Worm (Caenorhabditis elegans) whole organism, young adult: ENCODE measurements around the gene Y94H6A.3.

ENCODE experiments used
- B0019.2 ChIP-seq: fragments of 200-800 bp; sonication (Bioruptor generic); conservative IDR thresholded peaks from 2 replicates; pipeline ENCODE4 v1.3.6; 2022; ENCODE audit warnings: missing genetic modification reagents, missing genetic modification characterization, missing compliant biosample characterization
- B0035.1 ChIP-seq: sonication (generic microtip); optimal IDR thresholded peaks from 2 replicates; lab custom pipeline; 2016; ENCODE audit warnings: missing genetic modification characterization, mild to moderate bottlenecking, missing compliant biosample characterization, missing genotype, missing genetic modification reagents
- B0336.3 ChIP-seq: fragments of 200-800 bp; sonication (Bioruptor generic); IDR thresholded peaks from 2 replicates; pipeline ENCODE4 v1.3.6; 2022; ENCODE audit warnings: missing genetic modification characterization, missing compliant biosample characterization
- F10E7.11 ChIP-seq: sonication (generic microtip); optimal IDR thresholded peaks from 2 replicates; lab custom pipeline; 2017; ENCODE audit warnings: mild to moderate bottlenecking, missing genetic modification characterization, moderate library complexity, missing compliant biosample characterization
- F49E8.2 ChIP-seq: sonication (generic microtip); optimal IDR thresholded peaks from 3 replicates; lab custom pipeline; 2017; ENCODE audit warnings: missing genetic modification characterization, mild to moderate bottlenecking, missing compliant biosample characterization, antibody characterized with exemption, moderate library complexity; ENCODE audit not compliant: insufficient read depth
- F57C9.4 ChIP-seq: sonication (generic microtip); optimal IDR thresholded peaks from 2 replicates; lab custom pipeline; 2017; ENCODE audit warnings: mild to moderate bottlenecking, missing genetic modification characterization, missing compliant biosample characterization
- K12H6.12 ChIP-seq: fragments of 200-800 bp; sonication (Bioruptor generic); optimal IDR thresholded peaks from 2 replicates; lab custom pipeline; 2018; ENCODE audit warnings: mild to moderate bottlenecking, missing genetic modification characterization, missing compliant biosample characterization
- Y53F4B.3 ChIP-seq: fragments of 200-800 bp; sonication (Bioruptor generic); IDR thresholded peaks from 2 replicates; pipeline ENCODE4 v1.3.6; 2022; ENCODE audit warnings: missing genetic modification reagents, missing genetic modification characterization, missing compliant biosample characterization
- Y56A3A.18 ChIP-seq: fragments of 200-800 bp; sonication (Bioruptor generic); IDR thresholded peaks from 2 replicates; pipeline ENCODE4 v1.3.6; 2022; ENCODE audit warnings: missing genetic modification reagents, missing genetic modification characterization, missing compliant biosample characterization
- ama-1 ChIP-seq, 3 experiments: fragments of 150-350 bp in 1 of 3; sonication (generic microtip) in 2 of 3; optimal IDR thresholded peaks; 2 replicates each; lab custom pipeline; 2014 to 2018; ENCODE audit warnings: missing biosample characterization in 2 of 3, missing genetic modification characterization in 2 of 3, missing genetic modification reagents in 2 of 3
- aptf-2 ChIP-seq: fragments of 200-800 bp; sonication (Bioruptor generic); conservative IDR thresholded peaks from 2 replicates; pipeline ENCODE4 v1.3.6; 2022; ENCODE audit warnings: missing genetic modification reagents, missing genetic modification characterization, missing compliant biosample characterization
- aptf-3 ChIP-seq: fragments of 200-800 bp; sonication (Bioruptor generic); IDR thresholded peaks from 2 replicates; pipeline ENCODE4 v1.3.6; 2022; ENCODE audit warnings: missing genetic modification characterization, missing compliant biosample characterization
- atf-7 ChIP-seq: sonication (generic microtip); optimal IDR thresholded peaks from 2 replicates; lab custom pipeline; 2017; ENCODE audit warnings: mild to moderate bottlenecking, missing genetic modification characterization, missing compliant biosample characterization
- athp-1 ChIP-seq: sonication (generic microtip); optimal IDR thresholded peaks from 2 replicates; lab custom pipeline; 2017; ENCODE audit warnings: mild to moderate bottlenecking, missing genetic modification characterization, missing compliant biosample characterization
- attf-3 ChIP-seq: fragments of 200-800 bp; sonication (Bioruptor generic); conservative IDR thresholded peaks from 2 replicates; pipeline ENCODE4 v1.3.6; 2022; ENCODE audit warnings: missing genetic modification reagents, missing genetic modification characterization, missing compliant biosample characterization
- ccch-3 ChIP-seq: fragments of 200-800 bp; sonication (Bioruptor generic); optimal IDR thresholded peaks from 2 replicates; lab custom pipeline; 2018; ENCODE audit warnings: mild to moderate bottlenecking, missing genetic modification characterization, missing compliant biosample characterization
- ceh-27 ChIP-seq: fragments of 200-800 bp; sonication (Bioruptor generic); optimal IDR thresholded peaks from 2 replicates; lab custom pipeline; 2018; ENCODE audit warnings: mild to moderate bottlenecking, missing genetic modification characterization, moderate library complexity, missing compliant biosample characterization
- ceh-79 ChIP-seq: sonication (generic microtip); optimal IDR thresholded peaks from 2 replicates; lab custom pipeline; 2017; ENCODE audit warnings: mild to moderate bottlenecking, missing genetic modification characterization, missing compliant biosample characterization
- ceh-91 ChIP-seq: fragments of 200-800 bp; sonication (Bioruptor generic); IDR thresholded peaks from 2 replicates; pipeline ENCODE4 v1.3.6; 2022; ENCODE audit warnings: missing genetic modification reagents, missing genetic modification characterization, missing compliant biosample characterization
- die-1 ChIP-seq: sonication (generic microtip); optimal IDR thresholded peaks from 2 replicates; lab custom pipeline; 2016; ENCODE audit warnings: missing genotype, mild to moderate bottlenecking, missing genetic modification characterization, missing compliant biosample characterization
- dox-1 ChIP-seq: fragments of 200-800 bp; sonication (Bioruptor generic); IDR thresholded peaks from 2 replicates; pipeline ENCODE4 v1.3.6; 2022; ENCODE audit warnings: missing genetic modification reagents, missing genetic modification characterization, missing compliant biosample characterization
- egrh-3 ChIP-seq: fragments of 200-800 bp; sonication (Bioruptor generic); IDR thresholded peaks from 2 replicates; pipeline ENCODE4 v1.3.6; 2022; ENCODE audit warnings: missing genetic modification reagents, missing genetic modification characterization, missing compliant biosample characterization
- ets-4 ChIP-seq: fragments of 200-800 bp; sonication (Bioruptor generic); optimal IDR thresholded peaks from 2 replicates; lab custom pipeline; 2018; ENCODE audit warnings: mild to moderate bottlenecking, missing genetic modification characterization, missing compliant biosample characterization
- him-1 ChIP-seq: sonication (generic microtip); optimal IDR thresholded peaks from 2 replicates; lab custom pipeline; 2016; ENCODE audit warnings: missing genotype, missing genetic modification reagents, missing genetic modification characterization, missing compliant biosample characterization
- hrde-1 ChIP-seq: sonication (generic microtip); optimal IDR thresholded peaks from 2 replicates; lab custom pipeline; 2016; ENCODE audit warnings: missing genetic modification characterization, mild to moderate bottlenecking, missing compliant biosample characterization, moderate library complexity, missing genotype, missing genetic modification reagents, borderline replicate concordance
- hsf-1 ChIP-seq: fragments of 200-800 bp; sonication (Bioruptor generic); IDR thresholded peaks from 2 replicates; pipeline ENCODE4 v1.3.6; 2022; ENCODE audit warnings: missing genetic modification reagents, missing genetic modification characterization, missing compliant biosample characterization
- lag-1 ChIP-seq: fragments of 200-800 bp; sonication (Bioruptor generic); IDR thresholded peaks from 2 replicates; pipeline ENCODE4 v1.3.6; 2022; ENCODE audit warnings: missing genetic modification reagents, missing genetic modification characterization, missing compliant biosample characterization
- let-607 ChIP-seq, 2 experiments: fragments of 200-800 bp in 1 of 2; sonication (Bioruptor generic) in 1 of 2; sonication (generic microtip) in 1 of 2; optimal IDR thresholded peaks; 2 replicates each; lab custom pipeline; 2016 to 2018; ENCODE audit warnings: mild to moderate bottlenecking in 2 of 2, missing compliant biosample characterization in 2 of 2, missing genetic modification characterization in 2 of 2, moderate library complexity in 2 of 2, missing genotype in 1 of 2
- lin-35 ChIP-seq, 3 experiments: fragments of 150-350 bp in 2 of 3; sonication (generic microtip) in 1 of 3; optimal IDR thresholded peaks; 2 replicates each; lab custom pipeline; 2014 to 2018; ENCODE audit warnings: missing biosample characterization in 3 of 3, missing genetic modification characterization in 3 of 3, missing genetic modification reagents in 3 of 3
- lin-54 ChIP-seq: fragments of 200-800 bp; sonication (Bioruptor generic); optimal IDR thresholded peaks from 2 replicates; lab custom pipeline; 2018; ENCODE audit warnings: mild to moderate bottlenecking, missing genetic modification characterization, missing compliant biosample characterization
- lir-1 ChIP-seq: fragments of 200-800 bp; sonication (Bioruptor generic); conservative IDR thresholded peaks from 2 replicates; pipeline ENCODE4 v1.3.6; 2022; ENCODE audit warnings: missing genetic modification reagents, missing genetic modification characterization, missing compliant biosample characterization
- lsl-1 ChIP-seq: fragments of 200-800 bp; sonication (Bioruptor generic); optimal IDR thresholded peaks from 2 replicates; lab custom pipeline; 2018; ENCODE audit warnings: mild to moderate bottlenecking, missing genetic modification characterization, moderate library complexity, missing compliant biosample characterization
- lsy-27 ChIP-seq: sonication (generic microtip); optimal IDR thresholded peaks from 2 replicates; lab custom pipeline; 2017; ENCODE audit warnings: missing genetic modification characterization, mild to moderate bottlenecking, missing compliant biosample characterization, antibody characterized with exemption, missing genotype, borderline replicate concordance; ENCODE audit not compliant: insufficient read depth
- madf-8 ChIP-seq: fragments of 200-800 bp; sonication (Bioruptor generic); conservative IDR thresholded peaks from 2 replicates; pipeline ENCODE4 v1.3.6; 2022; ENCODE audit warnings: missing genetic modification reagents, missing genetic modification characterization, missing compliant biosample characterization
- mes-4 ChIP-seq: sonication (generic microtip); optimal IDR thresholded peaks from 2 replicates; lab custom pipeline; 2016; ENCODE audit warnings: missing genotype, missing genetic modification characterization, missing compliant biosample characterization
- nfya-2 ChIP-seq: fragments of 200-800 bp; sonication (Bioruptor generic); IDR thresholded peaks from 2 replicates; pipeline ENCODE4 v1.3.6; 2022; ENCODE audit warnings: missing genetic modification reagents, missing genetic modification characterization, missing compliant biosample characterization
- nhr-80 ChIP-seq: sonication (generic microtip); optimal IDR thresholded peaks from 2 replicates; lab custom pipeline; 2016; ENCODE audit warnings: missing genetic modification characterization, missing compliant biosample characterization
- nhr-90 ChIP-seq: sonication (generic microtip); optimal IDR thresholded peaks from 2 replicates; lab custom pipeline; 2016; ENCODE audit warnings: missing genotype, mild to moderate bottlenecking, missing genetic modification characterization, missing compliant biosample characterization
- rcor-1 ChIP-seq: fragments of 200-800 bp; sonication (Bioruptor generic); IDR thresholded peaks from 2 replicates; pipeline ENCODE4 v1.3.6; 2022; ENCODE audit warnings: missing genetic modification reagents, missing genetic modification characterization, missing compliant biosample characterization
- rec-8 ChIP-seq, 2 experiments: sonication (generic microtip); optimal IDR thresholded peaks; 2 replicates each; lab custom pipeline; 2016; ENCODE audit warnings: mild to moderate bottlenecking in 2 of 2, missing genetic modification characterization in 2 of 2, missing genetic modification reagents in 2 of 2, missing genotype in 2 of 2, missing biosample characterization in 1 of 2, missing compliant biosample characterization in 1 of 2, moderate library complexity in 1 of 2
- repo-1 ChIP-seq: sonication (generic microtip); optimal IDR thresholded peaks from 2 replicates; lab custom pipeline; 2017; ENCODE audit warnings: mild to moderate bottlenecking, missing genetic modification characterization, missing compliant biosample characterization
- tlf-1 ChIP-seq: fragments of 200-800 bp; sonication (Bioruptor generic); optimal IDR thresholded peaks from 2 replicates; lab custom pipeline; 2018; ENCODE audit warnings: mild to moderate bottlenecking, missing genetic modification characterization, missing compliant biosample characterization
- unc-130 ChIP-seq: sonication (generic microtip); optimal IDR thresholded peaks from 2 replicates; lab custom pipeline; 2016; ENCODE audit warnings: missing genetic modification reagents, missing genetic modification characterization, missing compliant biosample characterization
- zim-3 ChIP-seq: sonication (generic microtip); optimal IDR thresholded peaks from 2 replicates; lab custom pipeline; 2017; ENCODE audit warnings: mild to moderate bottlenecking, missing genetic modification characterization, moderate library complexity, missing compliant biosample characterization
- ztf-25 ChIP-seq: fragments of 200-800 bp; sonication (Bioruptor generic); IDR thresholded peaks from 2 replicates; pipeline ENCODE4 v1.3.6; 2022; ENCODE audit warnings: missing genetic modification reagents, missing genetic modification characterization, missing compliant biosample characterization
- ztf-3 ChIP-seq: fragments of 200-800 bp; sonication (Bioruptor generic); optimal IDR thresholded peaks from 2 replicates; lab custom pipeline; 2018; ENCODE audit warnings: mild to moderate bottlenecking, missing genetic modification characterization, missing compliant biosample characterization

Y94H6A.3 gene

DNA sequence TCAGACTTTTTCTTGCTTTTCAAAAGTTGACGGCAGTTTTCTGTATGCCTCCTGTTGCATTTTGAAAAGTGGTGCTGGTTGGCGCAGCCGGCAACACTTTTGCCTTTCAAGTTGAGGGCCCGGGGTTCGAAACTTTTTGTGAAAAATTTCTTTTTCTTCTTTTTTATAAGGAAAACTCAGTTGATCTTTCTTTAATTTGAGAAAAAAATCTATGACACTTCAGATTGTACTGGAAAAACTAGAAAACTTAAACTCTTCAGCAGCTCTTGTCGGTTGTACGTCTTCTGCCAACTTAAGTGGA is 11.5 kb upstream of the Y94H6A.3 start (continued):
- TF ChIP-seq ets-4 (GFP tag; lab: Kevin White, UChicago) (no peak), die-1 (tag; lab: Kevin White, UChicago) (peak; percentile 94), ceh-79 (tag; lab: Kevin White, UChicago) (no peak), nhr-80 (tag; lab: Kevin White, UChicago) (no peak), zim-3 (tag; lab: Kevin White, UChicago) (peak; percentile 16), attf-3 (GFP tag; lab: Robert Waterston, UW) (no peak), egrh-3 (GFP tag; lab: Robert Waterston, UW) (no peak), atf-7 (tag; lab: Kevin White, UChicago) (peak; percentile 6), B0019.2 (no peak), lin-54 (peak; percentile 50), F10E7.11 (tag; lab: Kevin White, UChicago) (no peak), madf-8 (no peak), B0035.1 (no peak), rcor-1 (no peak), lir-1 (GFP tag; lab: Robert Waterston, UW) (no peak), lsy-27 (no peak), rec-8 (tag; optimal IDR thresholded peaks at IDR 0.05; lab: Kevin White, UChicago) (peak; percentile 30 to 79), Y53F4B.3 (GFP tag; lab: Robert Waterston, UW) (no peak), tlf-1 (peak; percentile 16), lin-35 (GFP tag; optimal IDR thresholded peaks at IDR 0.05; lab: Kevin White, UChicago) (no peak), lsl-1 (GFP tag; lab: Kevin White, UChicago) (peak; percentile 16), hrde-1 (tag; lab: Kevin White, UChicago) (peak; percentile 24), him-1 (tag; lab: Kevin White, UChicago) (no peak), K12H6.12 (no peak), nfya-2 (GFP tag; lab: Robert Waterston, UW) (no peak), Y56A3A.18 (GFP tag; lab: Robert Waterston, UW) (0 out of 2 replicates have a peak, but pooled peaks have one; percentile 8), aptf-2 (GFP tag; lab: Robert Waterston, UW) (no peak), dox-1 (GFP tag; lab: Robert Waterston, UW) (peak; percentile 38; the same call in 1 of the 2 replicates), aptf-3 (no peak), let-607 (tag; optimal IDR thresholded peaks at IDR 0.05; lab: Kevin White, UChicago) (peak; percentile 7 to 38), unc-130 (GFP tag; lab: Kevin White, UChicago) (no peak), F49E8.2 (no peak), B0336.3 (GFP tag; lab: Robert Waterston, UW) (no peak), ama-1 (optimal IDR thresholded peaks at IDR 0.05; lab: Kevin White, UChicago) (no peak), ama-1 (GFP tag; optimal IDR thresholded peaks at IDR 0.05; lab: Kevin White, UChicago) (peak; percentile 3 to 91), ztf-3 (GFP tag; lab: Kevin White, UChicago) (no peak), athp-1 (tag; lab: Kevin White, UChicago) (peak; percentile 56), hsf-1 (GFP tag; lab: Robert Waterston, UW) (0 out of 2 replicates have a peak, but pooled peaks have one; percentile 33), F57C9.4 (tag; lab: Kevin White, UChicago) (no peak), ztf-25 (peak; percentile 87), nhr-90 (tag; lab: Kevin White, UChicago) (peak; percentile 68), ceh-91 (GFP tag; lab: Robert Waterston, UW) (no peak), ccch-3 (GFP tag; lab: Kevin White, UChicago) (no peak), mes-4 (no peak), ceh-27 (GFP tag; lab: Kevin White, UChicago) (no peak), lag-1 (no peak), repo-1 (no peak)
